Worm (Caenorhabditis elegans) whole organism, L1 larva: ENCODE data around the gene C14A11.2.
A peak's percentile ranks its signal among the peaks of the same experiment; 100 is the strongest.

Experiments
- Y116A8C.19 ChIP-seq: sonication (generic microtip); optimal IDR thresholded peaks from 2 replicates; lab custom pipeline; 2016; ENCODE audit warnings: missing compliant biosample characterization, missing genetic modification characterization, borderline replicate concordance
- ceh-8 ChIP-seq: fragments of 200-800 bp; sonication (Bioruptor generic); optimal IDR thresholded peaks from 2 replicates; lab custom pipeline; 2018; ENCODE audit warnings: mild to moderate bottlenecking, missing genetic modification characterization, moderate library complexity, missing compliant biosample characterization
- ceh-82 ChIP-seq, 3 experiments: fragments of 150-350 bp in 1 of 3; sonication (generic microtip) in 2 of 3; optimal IDR thresholded peaks; 2 replicates each; lab custom pipeline; 2014 to 2017; ENCODE audit warnings: missing biosample characterization in 3 of 3, missing genetic modification characterization in 3 of 3
- ceh-88 ChIP-seq: fragments of 200-800 bp; sonication (Bioruptor generic); IDR thresholded peaks from 2 replicates; pipeline ENCODE4 v1.3.6; 2022; ENCODE audit warnings: missing genetic modification characterization, missing compliant biosample characterization
- dsc-1 ChIP-seq: sonication (generic microtip); optimal IDR thresholded peaks from 2 replicates; lab custom pipeline; 2016; ENCODE audit warnings: mild to moderate bottlenecking, missing genetic modification characterization, missing compliant biosample characterization
- efl-1 ChIP-seq, 4 experiments: fragments of 150-350 bp; optimal IDR thresholded peaks in 3 of 4; peaks in 1 of 4; 1 replicate in 1 of 4; 2 replicates in 3 of 4; lab custom pipeline; 2014; ENCODE audit warnings: missing biosample characterization in 2 of 4, missing genetic modification characterization in 2 of 4, missing genetic modification reagents in 2 of 4
- efl-3 ChIP-seq: fragments of 200-800 bp; sonication (Bioruptor generic); optimal IDR thresholded peaks from 2 replicates; lab custom pipeline; 2018; ENCODE audit warnings: mild to moderate bottlenecking, missing genetic modification characterization, missing compliant biosample characterization
- egl-27 ChIP-seq, 2 experiments: fragments of 150-350 bp in 1 of 2; sonication (generic microtip); optimal IDR thresholded peaks; 3 replicates each; lab custom pipeline; 2017 to 2018; ENCODE audit warnings: missing biosample characterization in 2 of 2, missing genetic modification characterization in 2 of 2, missing genetic modification reagents in 2 of 2
- elt-3 ChIP-seq, 6 experiments: fragments of 150-350 bp in 1 of 6; sonication (generic microtip); optimal IDR thresholded peaks; 2 replicates each; lab custom pipeline; 2017 to 2018; ENCODE audit warnings: missing biosample characterization in 6 of 6, missing genetic modification characterization in 6 of 6, inconsistent platforms in 1 of 6
- fkh-4 ChIP-seq: sonication (generic microtip); optimal IDR thresholded peaks from 2 replicates; lab custom pipeline; 2016; ENCODE audit warnings: missing compliant biosample characterization, missing genetic modification characterization, borderline replicate concordance
- fkh-8 ChIP-seq: sonication (generic microtip); optimal IDR thresholded peaks from 2 replicates; lab custom pipeline; 2016; ENCODE audit warnings: mild to moderate bottlenecking, missing genetic modification characterization, missing compliant biosample characterization
- grh-1 ChIP-seq: fragments of 200-800 bp; sonication (Bioruptor generic); IDR thresholded peaks from 2 replicates; pipeline ENCODE4 v1.3.6; 2022; ENCODE audit warnings: missing genetic modification reagents, missing genetic modification characterization, missing compliant biosample characterization
- irx-1 ChIP-seq: sonication (generic microtip); optimal IDR thresholded peaks from 2 replicates; lab custom pipeline; 2016; ENCODE audit warnings: missing genetic modification characterization, missing compliant biosample characterization
- isw-1 ChIP-seq: fragments of 200-800 bp; sonication (Bioruptor generic); IDR thresholded peaks from 2 replicates; pipeline ENCODE4 v1.3.6; 2022; ENCODE audit warnings: missing genetic modification characterization, missing compliant biosample characterization
- lin-14 ChIP-seq: fragments of 200-800 bp; sonication (Bioruptor generic); optimal IDR thresholded peaks from 2 replicates; lab custom pipeline; 2018; ENCODE audit warnings: mild to moderate bottlenecking, missing genetic modification characterization, moderate library complexity, missing compliant biosample characterization
- lir-3 ChIP-seq: sonication (generic microtip); optimal IDR thresholded peaks from 2 replicates; lab custom pipeline; 2016; ENCODE audit warnings: mild to moderate bottlenecking, missing genetic modification characterization, moderate library complexity, missing compliant biosample characterization; ENCODE audit not compliant: poor library complexity
- mab-9 ChIP-seq: fragments of 200-800 bp; sonication (Bioruptor generic); IDR thresholded peaks from 2 replicates; pipeline ENCODE4 v1.3.6; 2022; ENCODE audit warnings: missing genetic modification reagents, missing genetic modification characterization, missing compliant biosample characterization
- nhr-19 ChIP-seq: fragments of 200-800 bp; sonication (Bioruptor generic); conservative IDR thresholded peaks from 2 replicates; pipeline ENCODE4 v1.3.6; 2022; ENCODE audit warnings: missing genetic modification characterization, missing compliant biosample characterization
- nhr-237 ChIP-seq: fragments of 150-350 bp; optimal IDR thresholded peaks from 2 replicates; lab custom pipeline; 2014; ENCODE audit warnings: missing biosample characterization, missing genetic modification characterization
- nhr-28 ChIP-seq: fragments of 150-350 bp; optimal IDR thresholded peaks from 2 replicates; lab custom pipeline; 2014; ENCODE audit warnings: missing biosample characterization, missing genetic modification characterization
- nhr-47 ChIP-seq: sonication (generic microtip); optimal IDR thresholded peaks from 2 replicates; lab custom pipeline; 2016; ENCODE audit warnings: mild to moderate bottlenecking, missing genetic modification characterization, moderate library complexity, missing compliant biosample characterization
- nhr-71 ChIP-seq: sonication (generic microtip); optimal IDR thresholded peaks from 2 replicates; lab custom pipeline; 2016; ENCODE audit warnings: mild to moderate bottlenecking, missing genetic modification characterization, moderate library complexity, missing compliant biosample characterization
- nhr-84 ChIP-seq: sonication (generic microtip); optimal IDR thresholded peaks from 2 replicates; lab custom pipeline; 2017; ENCODE audit warnings: missing biosample characterization, missing genetic modification characterization
- nhr-85 ChIP-seq: sonication (generic microtip); peaks from one replicate; lab custom pipeline; 2016; ENCODE audit warnings: missing genetic modification characterization, inconsistent platforms, missing compliant biosample characterization
- nhr-90 ChIP-seq: sonication (generic microtip); optimal IDR thresholded peaks from 2 replicates; lab custom pipeline; 2016; ENCODE audit warnings: mild to moderate bottlenecking, missing genetic modification characterization, missing compliant biosample characterization; ENCODE audit not compliant: poor library complexity
- pag-3 ChIP-seq: sonication (generic microtip); optimal IDR thresholded peaks from 2 replicates; lab custom pipeline; 2017; ENCODE audit warnings: missing genetic modification characterization, mild to moderate bottlenecking, missing compliant biosample characterization, antibody characterized with exemption, borderline replicate concordance; ENCODE audit not compliant: insufficient read depth
- pax-3 ChIP-seq: fragments of 200-800 bp; sonication (Bioruptor generic); optimal IDR thresholded peaks from 2 replicates; lab custom pipeline; 2018; ENCODE audit warnings: mild to moderate bottlenecking, missing genetic modification characterization, moderate library complexity, missing compliant biosample characterization
- pqm-1 ChIP-seq: sonication (generic microtip); optimal IDR thresholded peaks from 3 replicates; lab custom pipeline; 2017; ENCODE audit warnings: missing biosample characterization, missing genetic modification characterization
- rnt-1 ChIP-seq: sonication (generic microtip); optimal IDR thresholded peaks from 2 replicates; lab custom pipeline; 2016; ENCODE audit warnings: mild to moderate bottlenecking, missing genetic modification characterization, moderate library complexity, missing compliant biosample characterization
- snu-23 ChIP-seq: sonication (generic microtip); optimal IDR thresholded peaks from 2 replicates; lab custom pipeline; 2016; ENCODE audit warnings: missing genetic modification characterization, missing compliant biosample characterization
- sox-4 ChIP-seq: sonication (generic microtip); optimal IDR thresholded peaks from 2 replicates; lab custom pipeline; 2016; ENCODE audit warnings: missing genetic modification characterization, missing compliant biosample characterization
- sptf-1 ChIP-seq: fragments of 150-350 bp; optimal IDR thresholded peaks from 2 replicates; lab custom pipeline; 2014; ENCODE audit warnings: missing biosample characterization, missing genetic modification characterization
- tbx-2 ChIP-seq: sonication (generic microtip); optimal IDR thresholded peaks from 2 replicates; lab custom pipeline; 2016; ENCODE audit warnings: missing genetic modification characterization, missing compliant biosample characterization
- unc-130 ChIP-seq: fragments of 150-350 bp; optimal IDR thresholded peaks from 2 replicates; lab custom pipeline; 2017; ENCODE audit warnings: missing biosample characterization, missing genetic modification characterization, inconsistent platforms
- unc-30 ChIP-seq: sonication (generic microtip); optimal IDR thresholded peaks from 2 replicates; lab custom pipeline; 2017; ENCODE audit warnings: missing biosample characterization, missing genetic modification characterization
- unc-86 ChIP-seq: sonication (generic microtip); optimal IDR thresholded peaks from 2 replicates; lab custom pipeline; 2016; ENCODE audit warnings: missing genetic modification characterization, missing compliant biosample characterization
- xbp-1 ChIP-seq: sonication (generic microtip); optimal IDR thresholded peaks from 2 replicates; lab custom pipeline; 2016; ENCODE audit warnings: missing genetic modification characterization, missing compliant biosample characterization
- ztf-11 ChIP-seq, 2 experiments: sonication (generic microtip); optimal IDR thresholded peaks; 2 replicates each; lab custom pipeline; 2016 to 2017; ENCODE audit warnings: missing genetic modification characterization in 2 of 2, missing biosample characterization in 1 of 2, missing compliant biosample characterization in 1 of 2
- ztf-4 ChIP-seq: fragments of 150-350 bp; optimal IDR thresholded peaks from 2 replicates; lab custom pipeline; 2014; ENCODE audit warnings: missing biosample characterization, missing genetic modification characterization

Gene C14A11.2

DNA sequence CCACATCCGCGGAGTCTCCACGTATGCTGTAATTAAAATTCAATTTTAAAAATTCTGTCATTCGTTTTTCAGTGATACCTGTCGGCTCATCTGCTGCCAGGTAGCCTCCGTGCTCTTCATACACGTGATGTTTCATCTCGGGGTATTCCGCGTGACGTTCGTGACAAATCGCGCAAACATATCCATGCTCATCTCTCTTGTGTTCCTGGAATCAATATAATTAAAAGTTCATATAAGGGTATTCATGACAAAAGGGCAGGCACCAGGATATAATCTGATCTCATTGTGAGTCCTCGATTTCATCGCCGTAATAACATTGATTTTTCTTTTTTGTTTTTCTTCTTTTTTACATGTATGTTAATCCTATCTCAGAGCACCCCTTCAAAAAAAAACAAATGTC lies 51.1 kb downstream of the C14A11.2 start:
- peak; percentile 61 for TF ChIP-seq nhr-47 (tag; lab: Kevin White, UChicago)
- TF ChIP-seq isw-1 = no peak
- TF ChIP-seq pqm-1 (tag; lab: Kevin White, UChicago) = no peak
- peak; percentile 52 for TF ChIP-seq nhr-71
- no peak for TF ChIP-seq efl-3 (GFP tag; lab: Kevin White, UChicago)
- no peak for TF ChIP-seq unc-30
- no peak for TF ChIP-seq ceh-8 (GFP tag; lab: Kevin White, UChicago)
- no peak for TF ChIP-seq sptf-1 (tag; lab: Kevin White, UChicago)
- no peak for TF ChIP-seq lin-14
- peak; percentile 49 for TF ChIP-seq sox-4 (tag; lab: Kevin White, UChicago)
- TF ChIP-seq Y116A8C.19 (tag; lab: Kevin White, UChicago) = no peak
- no peak for TF ChIP-seq ztf-11 (tag; optimal IDR thresholded peaks at IDR 0.05; lab: Kevin White, UChicago)
- TF ChIP-seq nhr-90 (tag; lab: Kevin White, UChicago) = no peak
- TF ChIP-seq nhr-237 = no peak
- TF ChIP-seq unc-86 (tag; lab: Kevin White, UChicago) = no peak
- no peak for TF ChIP-seq snu-23
- TF ChIP-seq tbx-2 (tag; lab: Kevin White, UChicago) = no peak
- no peak for TF ChIP-seq nhr-85 (tag; lab: Kevin White, UChicago)
- TF ChIP-seq unc-130 (tag; lab: Kevin White, UChicago) = no peak
- TF ChIP-seq grh-1 (GFP tag; lab: Robert Waterston, UW) = no peak
- TF ChIP-seq dsc-1 (tag; lab: Kevin White, UChicago) = peak; percentile 94
- no peak for TF ChIP-seq pag-3 (tag; lab: Kevin White, UChicago)
- no peak for TF ChIP-seq irx-1 (tag; lab: Kevin White, UChicago)
- no peak for TF ChIP-seq efl-1 (optimal IDR thresholded peaks at IDR 0.05; lab: Kevin White, UChicago)
- TF ChIP-seq efl-1 (GFP tag; optimal IDR thresholded peaks at IDR 0.05 in 1 of 2; lab: Kevin White, UChicago) = peak in 1 of 2 experiments; percentile 70
- TF ChIP-seq xbp-1 = peak; percentile 2
- TF ChIP-seq fkh-8 = peak; percentile 47
- TF ChIP-seq fkh-4 (tag; lab: Kevin White, UChicago) = peak; percentile 46
- no peak for TF ChIP-seq lir-3 (tag; lab: Kevin White, UChicago)
- TF ChIP-seq egl-27 (tag; optimal IDR thresholded peaks at IDR 0.05; lab: Kevin White, UChicago) = no peak
- TF ChIP-seq ceh-88 = no peak
- TF ChIP-seq ceh-82 (tag; optimal IDR thresholded peaks at IDR 0.05; lab: Kevin White, UChicago) = no peak
- no peak for TF ChIP-seq nhr-84 (tag; lab: Kevin White, UChicago)
- TF ChIP-seq ztf-4 (tag; lab: Kevin White, UChicago) = peak; percentile 35
- TF ChIP-seq rnt-1 (tag; lab: Kevin White, UChicago) = no peak
- TF ChIP-seq mab-9 (GFP tag; lab: Robert Waterston, UW) = no peak
- peak; percentile 89 for TF ChIP-seq pax-3
- TF ChIP-seq elt-3 (tag; optimal IDR thresholded peaks at IDR 0.05; lab: Kevin White, UChicago) = no peak
- TF ChIP-seq nhr-19 (GFP tag; lab: Robert Waterston, UW) = no peak
- no peak for TF ChIP-seq nhr-28 (tag; lab: Kevin White, UChicago)
- TF ChIP-seq, all 84 proteins: peak for 10
